Worm (Caenorhabditis elegans): Measurements from ENCODE around the gene Y27F2A.6.
"Not testable (repeated sequence)": the region's sequence is repeated elsewhere in the genome, so short reads cannot be mapped to it uniquely, and the experiment has no call there.

DNA sequence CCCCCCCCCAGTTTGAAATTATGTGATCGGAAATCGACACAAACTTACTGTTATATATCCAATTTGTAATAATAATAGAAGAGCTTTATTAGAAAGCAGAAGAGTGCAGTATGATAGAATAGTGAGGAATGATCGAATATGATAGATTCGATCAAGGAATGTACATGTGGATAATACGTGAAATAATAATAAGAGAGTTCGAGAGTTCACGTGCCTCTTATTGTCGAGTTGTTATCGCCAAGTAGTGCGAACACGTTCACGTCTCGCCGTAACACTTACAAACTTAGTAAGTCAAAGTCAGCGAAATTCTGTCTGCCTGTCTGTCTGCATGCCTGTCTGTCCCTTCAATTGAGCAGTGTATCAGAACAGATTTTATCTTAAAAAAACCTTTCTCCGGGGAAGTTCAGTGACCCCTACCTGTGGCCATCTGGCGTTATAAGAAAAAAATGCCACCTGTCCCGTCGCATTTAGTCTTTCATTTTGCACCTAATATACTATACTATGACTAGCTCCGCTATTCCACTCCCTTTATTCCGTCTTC is at the start of gene Y27F2A.6, which contains the start of gene Y27F2A.8:
- TF ChIP-seq mdl-1 (tag; optimal IDR thresholded peaks at IDR 0.05); fos-1 (tag; optimal IDR thresholded peaks at IDR 0.05); nhr-77 (tag; optimal IDR thresholded peaks at IDR 0.05); aly-2 (tag; optimal IDR thresholded peaks at IDR 0.05); ztf-11 (tag; optimal IDR thresholded peaks at IDR 0.05); ceh-82 (tag; optimal IDR thresholded peaks at IDR 0.05); unc-62 (GFP tag; optimal IDR thresholded peaks at IDR 0.05); nhr-25 (tag; optimal IDR thresholded peaks at IDR 0.05); nhr-12 (tag; optimal IDR thresholded peaks at IDR 0.05); dmd-4 (tag; optimal IDR thresholded peaks at IDR 0.05): not testable (repeated sequence)

Data from whole organism, L2 larva.